Fruit fly (Drosophila melanogaster) whole organism, pupa: ENCODE results near the gene CG3734.

ENCODE experiments used
- CG14655 ChIP-seq: fragments of 200-800 bp; sonication (Bioruptor generic); optimal IDR thresholded peaks from 3 replicates; lab custom pipeline; 2017; ENCODE audit warnings: mild to moderate bottlenecking, missing biosample characterization, missing genetic modification reagents, missing genetic modification characterization
- EcR ChIP-seq: fragments of 200-800 bp; sonication (Bioruptor generic); optimal IDR thresholded peaks from 3 replicates; lab custom pipeline; 2019; ENCODE audit warnings: missing biosample characterization, missing genetic modification characterization, mild to moderate bottlenecking, moderate library complexity, missing genetic modification reagents

DNA sequence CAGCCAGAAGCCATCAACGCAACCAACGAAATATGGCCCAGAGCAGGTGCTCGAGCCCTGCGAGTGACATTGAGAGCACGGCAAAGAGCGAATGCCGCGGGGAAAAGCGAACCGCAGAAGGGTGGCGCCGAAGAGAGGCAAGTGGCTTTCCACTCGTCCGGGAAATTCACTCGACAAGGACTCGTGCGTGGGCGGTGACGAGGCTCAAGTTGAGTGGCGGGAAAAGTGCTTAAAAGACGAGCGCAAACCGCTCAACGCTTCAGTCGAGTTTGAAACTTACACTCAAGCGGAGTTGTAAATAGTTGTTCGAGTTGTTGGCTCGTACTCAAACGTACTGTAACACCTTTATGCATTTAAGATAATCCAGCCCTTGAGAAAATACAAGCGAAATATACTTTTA is 24.8 kb downstream of the CG3734 start, which contains the start of gene CG31221:
- TF ChIP-seq EcR (no peak), CG14655 (no peak)
